Worm (Caenorhabditis elegans) whole organism, young adult: ENCODE results near the gene cdc-48.2.

Experiments
- F55B11.4 ChIP-seq: sonication (generic microtip); optimal IDR thresholded peaks from 2 replicates; lab custom pipeline; 2016; ENCODE audit warnings: missing compliant biosample characterization, missing genetic modification characterization, borderline replicate concordance; ENCODE audit not compliant: insufficient read depth
- T07F8.4 ChIP-seq: sonication (generic microtip); optimal IDR thresholded peaks from 2 replicates; lab custom pipeline; 2016; ENCODE audit warnings: mild to moderate bottlenecking, missing genetic modification characterization, moderate library complexity, missing compliant biosample characterization
- ama-1 ChIP-seq, 3 experiments: fragments of 150-350 bp in 1 of 3; sonication (generic microtip) in 2 of 3; optimal IDR thresholded peaks; 2 replicates each; lab custom pipeline; 2014 to 2018; ENCODE audit warnings: missing biosample characterization in 2 of 3, missing genetic modification characterization in 2 of 3, missing genetic modification reagents in 2 of 3
- athp-1 ChIP-seq: sonication (generic microtip); optimal IDR thresholded peaks from 2 replicates; lab custom pipeline; 2017; ENCODE audit warnings: mild to moderate bottlenecking, missing genetic modification characterization, missing compliant biosample characterization
- chd-7 ChIP-seq: sonication (generic microtip); optimal IDR thresholded peaks from 2 replicates; lab custom pipeline; 2016; ENCODE audit warnings: mild to moderate bottlenecking, missing genetic modification characterization, moderate library complexity, missing compliant biosample characterization
- dpl-1 ChIP-seq: fragments of 150-350 bp; optimal IDR thresholded peaks from 2 replicates; lab custom pipeline; 2014; ENCODE audit warnings: missing biosample characterization, missing genetic modification reagents, missing genetic modification characterization
- mes-4 ChIP-seq: sonication (generic microtip); optimal IDR thresholded peaks from 2 replicates; lab custom pipeline; 2016; ENCODE audit warnings: missing genotype, missing genetic modification characterization, missing compliant biosample characterization
- nfya-2 ChIP-seq: fragments of 200-800 bp; sonication (Bioruptor generic); IDR thresholded peaks from 2 replicates; pipeline ENCODE4 v1.3.6; 2022; ENCODE audit warnings: missing genetic modification reagents, missing genetic modification characterization, missing compliant biosample characterization
- nhr-90 ChIP-seq: sonication (generic microtip); optimal IDR thresholded peaks from 2 replicates; lab custom pipeline; 2016; ENCODE audit warnings: missing genotype, mild to moderate bottlenecking, missing genetic modification characterization, missing compliant biosample characterization
- pha-4 ChIP-seq: fragments of 150-350 bp; sonication (generic microtip); optimal IDR thresholded peaks from 2 replicates; lab custom pipeline; 2014; ENCODE audit warnings: missing biosample characterization, missing genetic modification reagents, missing genetic modification characterization
- sea-2 ChIP-seq: fragments of 200-800 bp; sonication (Bioruptor generic); IDR thresholded peaks from 2 replicates; pipeline ENCODE4 v1.3.6; 2022; ENCODE audit warnings: missing genetic modification characterization, missing compliant biosample characterization
- snpc-3.4 ChIP-seq: sonication (generic microtip); optimal IDR thresholded peaks from 2 replicates; lab custom pipeline; 2017; ENCODE audit warnings: missing genetic modification characterization, mild to moderate bottlenecking, missing compliant biosample characterization, antibody characterized with exemption, moderate library complexity, missing genotype, missing genetic modification reagents
- ztf-18 ChIP-seq: sonication (generic microtip); optimal IDR thresholded peaks from 2 replicates; lab custom pipeline; 2016; ENCODE audit warnings: missing genotype, mild to moderate bottlenecking, missing genetic modification characterization, missing compliant biosample characterization

DNA sequence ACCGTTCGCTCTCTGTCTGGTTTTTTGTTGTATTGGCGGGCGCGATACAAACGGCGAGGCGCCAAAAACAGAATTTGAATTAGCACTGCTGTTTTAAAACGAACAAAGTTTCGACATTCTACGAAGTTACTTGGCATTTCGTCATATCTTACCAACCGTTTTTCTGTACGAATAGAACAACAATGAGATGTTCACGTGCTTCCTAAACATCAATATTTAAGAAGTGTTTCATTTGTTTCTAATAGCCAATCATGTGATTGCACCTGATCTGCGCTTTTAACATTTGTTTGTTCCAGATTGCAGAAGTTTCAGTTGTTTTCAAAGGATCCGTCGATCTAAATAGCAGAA, 9.3 kb upstream of the cdc-48.2 start:
- TF ChIP-seq ztf-18 (tag; lab: Kevin White, UChicago) (no peak), nhr-90 (no peak), F55B11.4 (no peak), T07F8.4 (tag; lab: Kevin White, UChicago) (no peak), pha-4 (no peak), sea-2 (GFP tag; lab: Robert Waterston, UW) (no peak), athp-1 (tag; lab: Kevin White, UChicago) (no peak), ama-1 (optimal IDR thresholded peaks at IDR 0.05; lab: Kevin White, UChicago) (no peak), ama-1 (GFP tag; optimal IDR thresholded peaks at IDR 0.05; lab: Kevin White, UChicago) (no peak), chd-7 (tag; lab: Kevin White, UChicago) (no peak), snpc-3.4 (tag; lab: Kevin White, UChicago) (no peak), dpl-1 (GFP tag; lab: Kevin White, UChicago) (no peak), mes-4 (tag; lab: Kevin White, UChicago) (no peak), nfya-2 (GFP tag; lab: Robert Waterston, UW) (no peak)
